Worm (Caenorhabditis elegans): Measurements from ENCODE around the gene K12H4.2.

ce11 chrIII:8050944-8051343 lies 3.4 kb downstream of the K12H4.2 start, which contains the start of gene K12H4.7:
- TF ChIP-seq nfya-1 (tag; optimal IDR thresholded peaks at IDR 0.05; ENCODE audit: borderline replicate concordance, insufficient read depth) (no peak), mcd-1 (GFP tag; IDR thresholded peaks at IDR 0.05) (no peak), ztf-6 (GFP tag; IDR thresholded peaks at IDR 0.05) (no peak), fkh-3 (tag; optimal IDR thresholded peaks at IDR 0.05) (no peak), nfya-2 (GFP tag; IDR thresholded peaks at IDR 0.05) (no peak), unc-62 (GFP tag; optimal IDR thresholded peaks at IDR 0.05) (no peak), akir-1 (GFP tag; optimal IDR thresholded peaks at IDR 0.05) (no peak), unc-130 (GFP tag; optimal IDR thresholded peaks at IDR 0.05) (no peak), D2030.7 (GFP tag; IDR thresholded peaks at IDR 0.05) (no peak), ceh-40 (GFP tag; IDR thresholded peaks at IDR 0.05) (no peak), mel-28 (tag; optimal IDR thresholded peaks at IDR 0.05; ENCODE audit: borderline replicate concordance) (no peak)
